Fruit fly (Drosophila melanogaster): Measurements from ENCODE around the gene CG5937.

Gene CG5937

DNA sequence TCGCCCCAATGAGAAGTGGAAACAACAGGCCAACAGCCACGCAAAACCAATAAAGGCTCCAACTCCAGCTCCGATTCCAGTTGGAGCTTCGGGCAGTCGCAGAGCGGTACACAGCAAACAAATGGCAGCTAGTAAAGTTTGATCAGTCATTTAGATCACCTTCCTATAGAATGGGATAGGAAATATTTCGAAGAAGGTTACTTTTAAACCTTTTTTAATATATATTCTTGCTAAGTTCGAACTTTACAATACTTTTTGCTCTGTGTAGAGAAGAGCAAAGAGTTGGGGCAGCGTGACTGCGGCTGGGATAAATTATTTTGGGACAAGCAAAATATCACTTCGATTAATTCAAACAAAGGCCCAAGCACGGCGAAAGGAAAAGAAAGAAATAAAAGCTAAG lies 19.6 kb upstream of the CG5937 start (continued):
- peak; percentile 89 for TF ChIP-seq fru (GFP tag; optimal IDR thresholded peaks at IDR 0.05)
- no peak for TF ChIP-seq Myc (optimal IDR thresholded peaks at IDR 0.05)
- peak; percentile 86 for TF ChIP-seq br (GFP tag; optimal IDR thresholded peaks at IDR 0.05)
- TF ChIP-seq Hnf4 (GFP tag; optimal IDR thresholded peaks at IDR 0.05), result peak; percentile 80
- peak; percentile 57 for TF ChIP-seq dmrt93B (GFP tag; optimal IDR thresholded peaks at IDR 0.05)
- TF ChIP-seq woc (GFP tag; optimal IDR thresholded peaks at IDR 0.05), result peak; percentile 68
- TF ChIP-seq dsf (GFP tag; optimal IDR thresholded peaks at IDR 0.05; ENCODE audit: borderline replicate concordance), result no peak
- TF ChIP-seq CG32264 (GFP tag; optimal IDR thresholded peaks at IDR 0.05), result peak; percentile 62
- TF ChIP-seq Hr78 (GFP tag; optimal IDR thresholded peaks at IDR 0.05), result no peak

DNA sequence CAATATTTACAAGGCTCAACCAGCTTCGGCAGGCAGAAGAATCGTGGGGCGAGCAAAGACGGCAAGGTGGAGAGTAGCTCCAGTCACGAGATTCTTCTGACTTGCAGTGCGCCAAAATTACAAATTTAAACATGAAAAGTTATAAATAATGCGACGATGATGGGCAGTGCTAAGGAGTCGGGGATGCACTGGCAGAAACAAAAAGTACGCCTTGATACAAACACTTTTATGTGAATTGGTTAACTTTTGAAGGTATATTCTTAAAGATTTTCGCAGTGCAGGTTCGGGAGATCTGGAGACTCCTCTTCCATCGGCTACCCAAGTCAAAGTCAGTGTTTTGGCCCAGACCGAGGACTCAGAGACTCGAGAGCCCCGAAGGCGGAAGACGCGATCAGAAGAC lies 18.4 kb upstream of the CG5937 start:
- peak; percentile 43 for TF ChIP-seq Sp1 (GFP tag; optimal IDR thresholded peaks at IDR 0.05)
- TF ChIP-seq HLH106 (tag; optimal IDR thresholded peaks at IDR 0.05), result peak; percentile 61
- peak; percentile 6 for TF ChIP-seq OdsH (GFP tag; optimal IDR thresholded peaks at IDR 0.05)
- TF ChIP-seq ey (GFP tag; optimal IDR thresholded peaks at IDR 0.05), result peak; percentile 60
- TF ChIP-seq Rel (GFP tag; optimal IDR thresholded peaks at IDR 0.05), result no peak
- no peak for TF ChIP-seq Rel (tag; optimal IDR thresholded peaks at IDR 0.05)
- TF ChIP-seq Hr83 (GFP tag; optimal IDR thresholded peaks at IDR 0.05; ENCODE audit: poor library complexity, severe bottlenecking), result no peak
- no peak for TF ChIP-seq Mio (GFP tag; optimal IDR thresholded peaks at IDR 0.05)
- TF ChIP-seq fru (GFP tag; optimal IDR thresholded peaks at IDR 0.05), result peak; percentile 71
- TF ChIP-seq sv (GFP tag; optimal IDR thresholded peaks at IDR 0.05), result no peak
- peak; percentile 41 for TF ChIP-seq rgr (GFP tag; optimal IDR thresholded peaks at IDR 0.05)
- peak; percentile 2 for TF ChIP-seq psq (GFP tag; optimal IDR thresholded peaks at IDR 0.05)
- no peak for TF ChIP-seq CG32264 (GFP tag; optimal IDR thresholded peaks at IDR 0.05)
- peak; percentile 58 for TF ChIP-seq Hnf4 (GFP tag; optimal IDR thresholded peaks at IDR 0.05)
- no peak for TF ChIP-seq Myc (optimal IDR thresholded peaks at IDR 0.05)
- no peak for TF ChIP-seq dsf (GFP tag; optimal IDR thresholded peaks at IDR 0.05; ENCODE audit: borderline replicate concordance)
- peak; percentile 31 for TF ChIP-seq Jra (GFP tag; optimal IDR thresholded peaks at IDR 0.05)
- peak in 1 of 2 experiments; percentile 58 for TF ChIP-seq foxo (GFP tag; optimal IDR thresholded peaks at IDR 0.05)
- TF ChIP-seq lola (GFP tag; optimal IDR thresholded peaks at IDR 0.05), result no peak
- TF ChIP-seq woc (GFP tag; optimal IDR thresholded peaks at IDR 0.05), result peak; percentile 59
- peak; percentile 53 for TF ChIP-seq h (GFP tag; optimal IDR thresholded peaks at IDR 0.05)
- peak; percentile 56 for TF ChIP-seq tai (GFP tag; optimal IDR thresholded peaks at IDR 0.05)
- TF ChIP-seq br (GFP tag; optimal IDR thresholded peaks at IDR 0.05), result peak; percentile 64
- no peak for TF ChIP-seq CrebA (GFP tag; optimal IDR thresholded peaks at IDR 0.05; ENCODE audit: borderline replicate concordance)
- TF ChIP-seq sage (GFP tag; optimal IDR thresholded peaks at IDR 0.05), result peak; percentile 25

DNA sequence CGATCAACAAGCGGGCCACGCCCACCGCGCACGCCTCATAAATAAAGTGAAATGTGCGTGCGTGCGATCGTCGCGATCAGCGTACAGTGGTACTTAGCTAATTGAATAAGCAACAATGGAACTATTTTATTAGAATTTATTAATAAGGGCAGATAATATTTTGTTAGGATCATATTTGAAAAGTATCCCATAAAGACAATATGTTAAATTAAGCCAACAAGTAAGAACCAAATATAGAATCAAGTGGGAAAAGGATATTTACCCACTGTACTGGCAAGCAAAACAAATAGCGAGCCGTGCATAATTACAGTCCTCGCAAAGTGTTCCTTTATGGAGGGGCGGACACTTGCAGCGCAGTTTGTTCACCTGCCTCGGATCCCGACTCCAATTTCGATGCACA lies 17.7 kb upstream of the CG5937 start:
- TF ChIP-seq CG32264 (GFP tag; optimal IDR thresholded peaks at IDR 0.05), result no peak
- peak; percentile 30 for TF ChIP-seq ey (GFP tag; optimal IDR thresholded peaks at IDR 0.05)
- no peak for TF ChIP-seq sage (GFP tag; optimal IDR thresholded peaks at IDR 0.05)
- no peak for TF ChIP-seq Hr83 (GFP tag; optimal IDR thresholded peaks at IDR 0.05; ENCODE audit: poor library complexity, severe bottlenecking)
- no peak for TF ChIP-seq brk (GFP tag; optimal IDR thresholded peaks at IDR 0.05)
- peak; percentile 47 for TF ChIP-seq br (GFP tag; optimal IDR thresholded peaks at IDR 0.05)
- TF ChIP-seq fru (GFP tag; optimal IDR thresholded peaks at IDR 0.05), result peak; percentile 42
- TF ChIP-seq CG9705 (GFP tag; optimal IDR thresholded peaks at IDR 0.05), result no peak
- TF ChIP-seq psq (GFP tag; optimal IDR thresholded peaks at IDR 0.05), result peak; percentile 17
- no peak for TF ChIP-seq CrebA (GFP tag; optimal IDR thresholded peaks at IDR 0.05; ENCODE audit: borderline replicate concordance)
- TF ChIP-seq HLH106 (tag; optimal IDR thresholded peaks at IDR 0.05), result peak; percentile 51
- TF ChIP-seq Abd-B (GFP tag; optimal IDR thresholded peaks at IDR 0.05), result no peak
- TF ChIP-seq Myc (optimal IDR thresholded peaks at IDR 0.05), result no peak
- TF ChIP-seq Hr78 (GFP tag; optimal IDR thresholded peaks at IDR 0.05), result no peak
- no peak for TF ChIP-seq pan (optimal IDR thresholded peaks at IDR 0.05)
- TF ChIP-seq Dfd (GFP tag; optimal IDR thresholded peaks at IDR 0.05), result no peak
- no peak for TF ChIP-seq tai (GFP tag; optimal IDR thresholded peaks at IDR 0.05)
- peak; percentile 51 for TF ChIP-seq OdsH (GFP tag; optimal IDR thresholded peaks at IDR 0.05)
- TF ChIP-seq lola (GFP tag; optimal IDR thresholded peaks at IDR 0.05), result no peak
- no peak for TF ChIP-seq Vsx2 (GFP tag; optimal IDR thresholded peaks at IDR 0.05; ENCODE audit: partially characterized antibody)
- peak; percentile 42 for TF ChIP-seq rgr (GFP tag; optimal IDR thresholded peaks at IDR 0.05)
- no peak for TF ChIP-seq GATAd (GFP tag; optimal IDR thresholded peaks at IDR 0.05)
- TF ChIP-seq Dif (GFP tag; optimal IDR thresholded peaks at IDR 0.05; ENCODE audit: partially characterized antibody), result no peak
- TF ChIP-seq dmrt93B (GFP tag; optimal IDR thresholded peaks at IDR 0.05), result peak; percentile 18
- peak; percentile 61 for TF ChIP-seq h (GFP tag; optimal IDR thresholded peaks at IDR 0.05)
- no peak for TF ChIP-seq sv (GFP tag; optimal IDR thresholded peaks at IDR 0.05)
- no peak for TF ChIP-seq N (GFP tag; optimal IDR thresholded peaks at IDR 0.05)
- no peak for TF ChIP-seq dl (GFP tag; optimal IDR thresholded peaks at IDR 0.05; ENCODE audit: insufficient read depth in 1 of 2, partially characterized antibody in 2 of 2)
- no peak for TF ChIP-seq dsf (GFP tag; optimal IDR thresholded peaks at IDR 0.05; ENCODE audit: borderline replicate concordance)
- no peak for TF ChIP-seq jim (GFP tag; optimal IDR thresholded peaks at IDR 0.05)
- no peak for TF ChIP-seq Mio (GFP tag; optimal IDR thresholded peaks at IDR 0.05)
- TF ChIP-seq foxo (GFP tag; optimal IDR thresholded peaks at IDR 0.05), result peak in 1 of 2 experiments; percentile 60
- TF ChIP-seq usp (GFP tag; optimal IDR thresholded peaks at IDR 0.05), result no peak
- no peak for TF ChIP-seq Rel (GFP tag; optimal IDR thresholded peaks at IDR 0.05)
- TF ChIP-seq Rel (tag; optimal IDR thresholded peaks at IDR 0.05), result no peak
- TF ChIP-seq Sp1 (GFP tag; optimal IDR thresholded peaks at IDR 0.05), result peak; percentile 44
- TF ChIP-seq Hnf4 (GFP tag; optimal IDR thresholded peaks at IDR 0.05), result peak; percentile 27
- TF ChIP-seq woc (GFP tag; optimal IDR thresholded peaks at IDR 0.05), result no peak
- TF ChIP-seq Jra (GFP tag; optimal IDR thresholded peaks at IDR 0.05), result no peak
